Worm (Caenorhabditis elegans): Measurements from ENCODE around the gene nhr-80.
A peak's percentile ranks its signal among the peaks of the same experiment; 100 is the strongest.

nhr-80 gene

ce11 chrIII:21276-21675 is 6.6 kb upstream of the nhr-80 start:
- no peak for TF ChIP-seq ceh-82 (tag; optimal IDR thresholded peaks at IDR 0.05)
- no peak for TF ChIP-seq nhr-12 (tag; optimal IDR thresholded peaks at IDR 0.05)
- TF ChIP-seq tbx-2 (tag; optimal IDR thresholded peaks at IDR 0.05), result no peak
- no peak for TF ChIP-seq ceh-9 (tag; optimal IDR thresholded peaks at IDR 0.05)
- TF ChIP-seq nhr-23 (tag; optimal IDR thresholded peaks at IDR 0.05), result no peak
- TF ChIP-seq nfya-1 (tag; optimal IDR thresholded peaks at IDR 0.05; ENCODE audit: insufficient read depth), result no peak
- TF ChIP-seq daf-12 (tag; optimal IDR thresholded peaks at IDR 0.05), result no peak
- TF ChIP-seq fos-1 (tag; optimal IDR thresholded peaks at IDR 0.05), result no peak
- no peak for TF ChIP-seq elt-3 (tag; optimal IDR thresholded peaks at IDR 0.05)
- TF ChIP-seq skn-1 (tag; optimal IDR thresholded peaks at IDR 0.05), result no peak
- TF ChIP-seq nhr-67 (tag; optimal IDR thresholded peaks at IDR 0.05), result no peak
- TF ChIP-seq nhr-11 (tag; optimal IDR thresholded peaks at IDR 0.05), result no peak
- no peak for TF ChIP-seq fkh-10 (GFP tag; optimal IDR thresholded peaks at IDR 0.05)
- no peak for TF ChIP-seq ceh-28 (tag; optimal IDR thresholded peaks at IDR 0.05)
- no peak for TF ChIP-seq ama-1 (optimal IDR thresholded peaks at IDR 0.05)

- TF ChIP-seq skn-1 (tag; optimal IDR thresholded peaks at IDR 0.05) (no peak), nhr-25 (tag; optimal IDR thresholded peaks at IDR 0.05) (peak; percentile 55)
Observed at ce11 chrIII:19509-19908, 4.8 kb upstream of the nhr-80 start, which contains the start of gene H10E21.4. TSS of gene H10E21.4 (minus strand) at chrIII:19675.

ce11 chrIII:17558-17957 is 2.9 kb upstream of the nhr-80 start:
- TF ChIP-seq elt-2 (tag; optimal IDR thresholded peaks at IDR 0.05) (peak; percentile 2), ceh-16 (tag; optimal IDR thresholded peaks at IDR 0.05) (no peak)

ce11 chrIII:16797-17196 is 2.1 kb upstream of the nhr-80 start:
- no peak for TF ChIP-seq elt-3 (tag; optimal IDR thresholded peaks at IDR 0.05)
- peak; percentile 93 for TF ChIP-seq ceh-28 (tag; optimal IDR thresholded peaks at IDR 0.05)

- TF ChIP-seq egl-27 (tag; optimal IDR thresholded peaks at IDR 0.05) (no peak), daf-12 (tag; optimal IDR thresholded peaks at IDR 0.05) (no peak), elt-3 (tag; optimal IDR thresholded peaks at IDR 0.05) (peak; percentile 48 to 99 (median 94)), pha-4 (tag; optimal IDR thresholded peaks at IDR 0.05) (peak; percentile 22), elt-2 (tag; optimal IDR thresholded peaks at IDR 0.05) (peak; percentile 88), jun-1 (tag; optimal IDR thresholded peaks at IDR 0.05) (no peak), sea-2 (GFP tag; optimal IDR thresholded peaks at IDR 0.05) (no peak), nhr-43 (tag; optimal IDR thresholded peaks at IDR 0.05; ENCODE audit: poor library complexity, severe bottlenecking) (peak; percentile 18), ceh-28 (tag; optimal IDR thresholded peaks at IDR 0.05) (peak; percentile 14), aly-2 (tag; optimal IDR thresholded peaks at IDR 0.05) (no peak), lin-39 (tag; optimal IDR thresholded peaks at IDR 0.05) (no peak), fkh-2 (tag; optimal IDR thresholded peaks at IDR 0.05) (no peak), hmg-11 (tag; optimal IDR thresholded peaks at IDR 0.05) (no peak), nfya-1 (tag; optimal IDR thresholded peaks at IDR 0.05; ENCODE audit: insufficient read depth) (no peak), pqm-1 (tag; optimal IDR thresholded peaks at IDR 0.05) (peak; percentile 75), nhr-76 (tag; optimal IDR thresholded peaks at IDR 0.05) (no peak), egl-5 (tag; optimal IDR thresholded peaks at IDR 0.05) (no peak), nhr-25 (tag; optimal IDR thresholded peaks at IDR 0.05) (peak; percentile 19), unc-62 (GFP tag; optimal IDR thresholded peaks at IDR 0.05) (no peak), lsy-12 (tag; optimal IDR thresholded peaks at IDR 0.05) (no peak), ama-1 (optimal IDR thresholded peaks at IDR 0.05) (no peak), nhr-23 (tag; optimal IDR thresholded peaks at IDR 0.05) (no peak), mml-1 (tag; optimal IDR thresholded peaks at IDR 0.05) (no peak)
Observed at ce11 chrIII:15224-15822, 654 bp upstream of the nhr-80 start, which contains the start of gene H10E21.1. TSS of gene H10E21.1 (plus strand) at chrIII:15772.

All from whole organism, L3 larva.